Worm (Caenorhabditis elegans): ENCODE results near the gene C06C3.12.

DNA sequence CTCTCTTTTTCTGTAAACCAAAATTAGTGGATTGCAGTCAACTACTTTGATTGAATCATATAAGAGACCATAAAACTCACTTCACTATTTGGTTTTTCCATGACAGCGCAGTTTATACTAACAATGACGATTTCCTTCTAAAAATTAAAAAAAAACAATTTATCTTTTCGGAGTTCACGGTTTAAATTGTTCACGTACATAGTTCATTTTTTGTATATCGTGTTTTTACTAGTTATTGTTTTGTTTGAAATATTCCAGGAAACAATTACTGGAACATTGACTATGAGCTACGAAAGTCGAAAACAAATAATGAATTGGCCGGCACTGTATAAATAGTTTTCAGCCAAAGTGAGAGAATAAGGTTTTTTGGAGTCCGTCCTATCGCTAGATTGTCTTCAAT, 17.8 kb downstream of the C06C3.12 start, which contains the start of gene lido-17:
- no peak for TF ChIP-seq ztf-23 (GFP tag; IDR thresholded peaks at IDR 0.05)
- no peak for TF ChIP-seq ztf-29 (GFP tag; IDR thresholded peaks at IDR 0.05)
- TF ChIP-seq med-1 (GFP tag; optimal IDR thresholded peaks at IDR 0.05; ENCODE audit: insufficient read depth): no peak
- no peak for TF ChIP-seq flt-1 (GFP tag; IDR thresholded peaks at IDR 0.05)
